Fruit fly (Drosophila melanogaster): Measurements from ENCODE around the gene CG17834.

DNA sequence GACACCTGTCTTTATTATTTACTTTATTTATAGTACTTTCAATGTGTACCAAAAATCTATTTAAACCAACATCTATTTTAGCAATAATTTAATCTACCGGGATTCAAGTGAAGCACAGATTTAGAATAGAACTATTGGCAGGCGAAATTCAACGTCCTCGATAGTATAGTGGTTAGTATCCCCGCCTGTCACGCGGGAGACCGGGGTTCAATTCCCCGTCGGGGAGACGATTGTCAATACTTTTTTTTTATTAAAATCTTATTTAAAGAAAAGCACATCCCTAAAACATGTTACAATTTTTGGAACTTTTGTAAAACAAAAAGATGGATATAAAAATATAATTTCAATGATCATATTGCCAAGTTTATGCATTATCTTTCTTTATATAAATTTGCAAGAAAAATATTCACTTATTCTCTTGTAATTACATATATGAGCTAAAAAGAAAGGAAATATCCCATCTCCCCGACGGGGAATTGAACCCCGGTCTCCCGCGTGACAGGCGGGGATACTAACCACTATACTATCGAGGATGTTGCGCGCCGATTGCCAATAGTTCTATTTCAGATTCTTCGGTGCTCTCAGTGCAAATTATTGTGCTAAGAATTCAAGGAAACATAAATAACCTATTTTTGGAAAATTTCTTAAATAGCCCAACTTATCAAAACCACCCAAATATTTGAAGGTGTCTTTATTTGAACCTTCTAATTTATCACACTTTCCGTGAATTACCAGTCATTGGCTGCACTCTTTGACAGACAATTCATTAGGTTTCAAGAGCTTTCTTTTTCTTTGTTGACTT, 47.1 kb upstream of the CG17834 start, which contains the start of gene CG43796:
- TF ChIP-seq CTCF (optimal IDR thresholded peaks at IDR 0.05): no peak
- TF ChIP-seq CG8478 (optimal IDR thresholded peaks at IDR 0.05): no peak
